Fruit fly (Drosophila melanogaster): Measurements from ENCODE around the gene bai.

dm6 chr3R:25004763-25005162, 34.4 kb upstream of the bai start:
- TF ChIP-seq cnc (optimal IDR thresholded peaks at IDR 0.05) (no peak), CG14711 (tag; optimal IDR thresholded peaks at IDR 0.05) (no peak), CG7101 (tag; optimal IDR thresholded peaks at IDR 0.05) (no peak), cic (GFP tag; optimal IDR thresholded peaks at IDR 0.05) (no peak), toe (GFP tag; optimal IDR thresholded peaks at IDR 0.05) (no peak), Clk (GFP tag; optimal IDR thresholded peaks at IDR 0.05) (no peak), Hr96 (GFP tag; optimal IDR thresholded peaks at IDR 0.05) (no peak), kay (GFP tag; ENCODE audit: borderline replicate concordance) (no peak), Mnt (GFP tag; optimal IDR thresholded peaks at IDR 0.05) (no peak), CG12768 (GFP tag; optimal IDR thresholded peaks at IDR 0.05) (no peak), bab1 (GFP tag; optimal IDR thresholded peaks at IDR 0.05) (no peak), CG1620 (GFP tag; optimal IDR thresholded peaks at IDR 0.05) (no peak)

All from whole organism, adult.